Worm (Caenorhabditis elegans): ENCODE measurements around the gene dnj-10.

- no peak for TF ChIP-seq mel-28 (tag; optimal IDR thresholded peaks at IDR 0.05; ENCODE audit: borderline replicate concordance)
- TF ChIP-seq dpl-1 (GFP tag; optimal IDR thresholded peaks at IDR 0.05), result no peak
- no peak for TF ChIP-seq snpc-3.4 (tag; optimal IDR thresholded peaks at IDR 0.05)
- TF ChIP-seq nhr-80 (tag; optimal IDR thresholded peaks at IDR 0.05), result no peak
- TF ChIP-seq ets-4 (GFP tag; optimal IDR thresholded peaks at IDR 0.05), result no peak
- TF ChIP-seq B0019.2 (GFP tag; conservative IDR thresholded peaks at IDR 0.05), result no peak
- no peak for TF ChIP-seq K12H6.12 (tag; optimal IDR thresholded peaks at IDR 0.05)
- TF ChIP-seq D2030.7 (GFP tag; IDR thresholded peaks at IDR 0.05), result no peak
- no peak for TF ChIP-seq fkh-3 (tag; optimal IDR thresholded peaks at IDR 0.05)
Measured at ce11 chrIII:8621002-8621401, 10.0 kb upstream of the dnj-10 start.

All from whole organism, young adult.